Worm (Caenorhabditis elegans) whole organism, mixed stage, embryonic: ENCODE results near the gene F57B9.8.

ENCODE experiments used
- elt-1 ChIP-seq: sonication (generic microtip); optimal IDR thresholded peaks from 2 replicates; lab custom pipeline; 2017; ENCODE audit warnings: missing genetic modification characterization, mild to moderate bottlenecking, missing compliant biosample characterization, antibody characterized with exemption, moderate library complexity, borderline replicate concordance; ENCODE audit not compliant: insufficient read depth
- elt-3 ChIP-seq: fragments of 150-350 bp; optimal IDR thresholded peaks from 2 replicates; lab custom pipeline; 2014; ENCODE audit warnings: missing biosample characterization, missing genetic modification characterization
- lin-32 ChIP-seq: fragments of 200-800 bp; sonication (Bioruptor generic); optimal IDR thresholded peaks from 2 replicates; lab custom pipeline; 2018; ENCODE audit warnings: mild to moderate bottlenecking, missing genetic modification characterization, missing compliant biosample characterization
- nhr-237 ChIP-seq: fragments of 150-350 bp; optimal IDR thresholded peaks from 2 replicates; lab custom pipeline; 2014; ENCODE audit warnings: missing biosample characterization, missing genetic modification characterization
- pha-4 ChIP-seq: fragments of 150-350 bp; optimal IDR thresholded peaks from 2 replicates; lab custom pipeline; 2018; ENCODE audit warnings: missing biosample characterization, missing genetic modification reagents, missing genetic modification characterization
- snpc-4 ChIP-seq: fragments of 150-350 bp; optimal IDR thresholded peaks from 2 replicates; lab custom pipeline; 2014; ENCODE audit warnings: missing biosample characterization, missing genetic modification characterization
- ztf-11 ChIP-seq: fragments of 150-350 bp; optimal IDR thresholded peaks from 2 replicates; lab custom pipeline; 2014; ENCODE audit warnings: missing biosample characterization, missing genetic modification characterization

DNA sequence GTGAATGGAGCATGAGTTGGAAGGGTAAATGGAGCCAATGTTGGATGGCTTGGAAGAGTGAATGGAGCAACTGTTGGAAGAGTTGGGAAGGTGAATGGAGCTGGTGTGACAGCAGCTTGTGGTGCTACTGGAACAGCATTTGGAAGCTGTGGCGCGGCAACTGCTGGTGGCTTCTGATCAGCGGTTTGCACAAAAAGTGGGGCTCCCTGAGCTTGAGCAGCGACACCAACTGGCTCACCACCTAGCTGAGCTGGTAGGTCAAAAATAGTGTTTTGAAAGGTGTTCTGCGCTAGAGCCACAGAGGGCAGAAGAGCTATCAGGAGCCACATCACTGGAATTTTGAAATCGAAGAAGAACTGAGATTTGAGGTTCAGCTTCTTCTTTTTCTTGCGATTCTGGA is 10.2 kb upstream of the F57B9.8 start:
- no peak for TF ChIP-seq snpc-4 (tag; lab: Kevin White, UChicago)
- TF ChIP-seq ztf-11: no peak
- no peak for TF ChIP-seq nhr-237 (tag; lab: Kevin White, UChicago)
- TF ChIP-seq pha-4 (tag; lab: Kevin White, UChicago): no peak
- TF ChIP-seq elt-3 (tag; lab: Kevin White, UChicago): no peak
- no peak for TF ChIP-seq lin-32 (GFP tag; lab: Kevin White, UChicago)
- no peak for TF ChIP-seq elt-1 (tag; lab: Kevin White, UChicago)
